Worm (Caenorhabditis elegans) whole organism, L3 larva: ENCODE data around the gene eef-1B.2.

Source experiments
- R02D3.7 ChIP-seq: fragments of 150-350 bp; optimal IDR thresholded peaks from 2 replicates; lab custom pipeline; 2014; ENCODE audit warnings: missing biosample characterization, missing genetic modification characterization
- ZK546.5 ChIP-seq: sonication (generic microtip); optimal IDR thresholded peaks from 2 replicates; lab custom pipeline; 2017; ENCODE audit warnings: missing biosample characterization, missing genetic modification characterization
- aly-2 ChIP-seq: fragments of 150-350 bp; optimal IDR thresholded peaks from 2 replicates; lab custom pipeline; 2014; ENCODE audit warnings: missing biosample characterization, missing genetic modification characterization
- ama-1 ChIP-seq: fragments of 150-350 bp; optimal IDR thresholded peaks from 2 replicates; lab custom pipeline; 2018
- ceh-16 ChIP-seq: sonication (generic microtip); optimal IDR thresholded peaks from 2 replicates; lab custom pipeline; 2017; ENCODE audit warnings: missing biosample characterization, missing genetic modification characterization
- ceh-28 ChIP-seq: fragments of 150-350 bp; optimal IDR thresholded peaks from 2 replicates; lab custom pipeline; 2014; ENCODE audit warnings: missing biosample characterization, missing genetic modification reagents, missing genetic modification characterization
- ceh-82 ChIP-seq: fragments of 150-350 bp; optimal IDR thresholded peaks from 2 replicates; lab custom pipeline; 2014; ENCODE audit warnings: missing biosample characterization, missing genetic modification characterization
- egl-27 ChIP-seq: sonication (generic microtip); optimal IDR thresholded peaks from 4 replicates; lab custom pipeline; 2017; ENCODE audit warnings: missing biosample characterization, missing genetic modification reagents, missing genetic modification characterization
- elt-1 ChIP-seq: fragments of 150-350 bp; optimal IDR thresholded peaks from 2 replicates; lab custom pipeline; 2014; ENCODE audit warnings: missing biosample characterization, missing genetic modification characterization
- elt-2 ChIP-seq: sonication (generic microtip); optimal IDR thresholded peaks from 2 replicates; lab custom pipeline; 2016; ENCODE audit warnings: missing genetic modification reagents, mild to moderate bottlenecking, missing genetic modification characterization, missing compliant biosample characterization
- elt-3 ChIP-seq, 3 experiments: fragments of 150-350 bp in 1 of 3; sonication (generic microtip) in 2 of 3; optimal IDR thresholded peaks; 2 replicates in 2 of 3; 4 replicates in 1 of 3; lab custom pipeline; 2014 to 2017; ENCODE audit warnings: missing biosample characterization in 3 of 3, missing genetic modification characterization in 3 of 3
- eor-1 ChIP-seq, 2 experiments: fragments of 150-350 bp; optimal IDR thresholded peaks; 2 replicates each; lab custom pipeline; 2014 to 2018; ENCODE audit warnings: missing biosample characterization in 2 of 2, missing genetic modification characterization in 2 of 2
- fkh-10 ChIP-seq: sonication (generic microtip); optimal IDR thresholded peaks from 2 replicates; lab custom pipeline; 2017; ENCODE audit warnings: missing biosample characterization, missing genetic modification reagents, missing genetic modification characterization
- fkh-2 ChIP-seq: fragments of 150-350 bp; optimal IDR thresholded peaks from 2 replicates; lab custom pipeline; 2014; ENCODE audit warnings: missing biosample characterization, missing genetic modification reagents, missing genetic modification characterization
- fos-1 ChIP-seq: fragments of 150-350 bp; optimal IDR thresholded peaks from 2 replicates; lab custom pipeline; 2014; ENCODE audit warnings: missing biosample characterization, missing genetic modification characterization
- jun-1 ChIP-seq: fragments of 150-350 bp; optimal IDR thresholded peaks from 2 replicates; lab custom pipeline; 2014; ENCODE audit warnings: missing biosample characterization, missing genetic modification reagents, missing genetic modification characterization
- lin-15B ChIP-seq: fragments of 150-350 bp; optimal IDR thresholded peaks from 2 replicates; lab custom pipeline; 2014; ENCODE audit warnings: missing biosample characterization, missing genetic modification characterization
- lsy-12 ChIP-seq: sonication (generic microtip); optimal IDR thresholded peaks from 2 replicates; lab custom pipeline; 2016; ENCODE audit warnings: mild to moderate bottlenecking, missing genetic modification characterization, missing compliant biosample characterization
- mdl-1 ChIP-seq: fragments of 150-350 bp; optimal IDR thresholded peaks from 2 replicates; lab custom pipeline; 2014; ENCODE audit warnings: missing biosample characterization, missing genetic modification characterization
- mml-1 ChIP-seq: fragments of 150-350 bp; sonication (generic microtip); optimal IDR thresholded peaks from 3 replicates; lab custom pipeline; 2014; ENCODE audit warnings: missing biosample characterization, missing genetic modification characterization
- nfya-1 ChIP-seq: sonication (generic microtip); optimal IDR thresholded peaks from 2 replicates; lab custom pipeline; 2017; ENCODE audit warnings: missing genetic modification characterization, mild to moderate bottlenecking, missing compliant biosample characterization, antibody characterized with exemption, moderate library complexity; ENCODE audit not compliant: insufficient read depth
- nhr-11 ChIP-seq: fragments of 150-350 bp; optimal IDR thresholded peaks from 2 replicates; lab custom pipeline; 2014; ENCODE audit warnings: missing biosample characterization, missing genetic modification characterization
- nhr-12 ChIP-seq: fragments of 150-350 bp; optimal IDR thresholded peaks from 2 replicates; lab custom pipeline; 2014; ENCODE audit warnings: missing biosample characterization, missing genetic modification characterization
- nhr-23 ChIP-seq: fragments of 150-350 bp; optimal IDR thresholded peaks from 2 replicates; lab custom pipeline; 2014; ENCODE audit warnings: missing biosample characterization, missing genetic modification reagents, missing genetic modification characterization
- nhr-237 ChIP-seq: fragments of 150-350 bp; optimal IDR thresholded peaks from 2 replicates; lab custom pipeline; 2014; ENCODE audit warnings: missing biosample characterization, missing genetic modification characterization
- nhr-25 ChIP-seq: sonication (generic microtip); optimal IDR thresholded peaks from 2 replicates; lab custom pipeline; 2017; ENCODE audit warnings: missing biosample characterization, missing genetic modification characterization
- nhr-28 ChIP-seq: fragments of 150-350 bp; optimal IDR thresholded peaks from 2 replicates; lab custom pipeline; 2014; ENCODE audit warnings: missing biosample characterization, missing genetic modification characterization
- nhr-43 ChIP-seq: sonication (generic microtip); optimal IDR thresholded peaks from 2 replicates; lab custom pipeline; 2016; ENCODE audit warnings: mild to moderate bottlenecking, missing genetic modification characterization, missing compliant biosample characterization; ENCODE audit not compliant: poor library complexity, severe bottlenecking
- nhr-67 ChIP-seq: fragments of 150-350 bp; optimal IDR thresholded peaks from 2 replicates; lab custom pipeline; 2014; ENCODE audit warnings: missing biosample characterization, missing genetic modification characterization
- nhr-76 ChIP-seq: fragments of 150-350 bp; sonication (generic microtip); optimal IDR thresholded peaks from 5 replicates; lab custom pipeline; 2014; ENCODE audit warnings: missing biosample characterization, missing genetic modification characterization
- nhr-77 ChIP-seq: fragments of 150-350 bp; optimal IDR thresholded peaks from 2 replicates; lab custom pipeline; 2014; ENCODE audit warnings: missing biosample characterization, missing genetic modification characterization
- pha-4 ChIP-seq: fragments of 150-350 bp; optimal IDR thresholded peaks from 2 replicates; lab custom pipeline; 2014; ENCODE audit warnings: missing biosample characterization, missing genetic modification reagents, missing genetic modification characterization
- pqm-1 ChIP-seq: fragments of 150-350 bp; optimal IDR thresholded peaks from 2 replicates; lab custom pipeline; 2017; ENCODE audit warnings: missing biosample characterization, missing genetic modification characterization, inconsistent platforms
- sea-2 ChIP-seq: fragments of 150-350 bp; sonication (generic microtip); optimal IDR thresholded peaks from 4 replicates; lab custom pipeline; 2014; ENCODE audit warnings: missing biosample characterization, missing genetic modification reagents, missing genetic modification characterization
- skn-1 ChIP-seq: fragments of 150-350 bp; optimal IDR thresholded peaks from 2 replicates; lab custom pipeline; 2014; ENCODE audit warnings: missing biosample characterization, missing genetic modification characterization
- snpc-4 ChIP-seq: fragments of 150-350 bp; optimal IDR thresholded peaks from 2 replicates; lab custom pipeline; 2014; ENCODE audit warnings: missing biosample characterization, missing genetic modification characterization
- unc-39 ChIP-seq: sonication (generic microtip); optimal IDR thresholded peaks from 4 replicates; lab custom pipeline; 2017; ENCODE audit warnings: missing biosample characterization, missing genetic modification characterization
- unc-62 ChIP-seq: fragments of 150-350 bp; sonication (generic microtip); optimal IDR thresholded peaks from 4 replicates; lab custom pipeline; 2014; ENCODE audit warnings: missing biosample characterization, missing genetic modification reagents, missing genetic modification characterization
- zag-1 ChIP-seq: fragments of 150-350 bp; optimal IDR thresholded peaks from 2 replicates; lab custom pipeline; 2014; ENCODE audit warnings: missing biosample characterization, missing genetic modification characterization
- ztf-4 ChIP-seq: fragments of 150-350 bp; optimal IDR thresholded peaks from 2 replicates; lab custom pipeline; 2014; ENCODE audit warnings: missing biosample characterization, missing genetic modification characterization

Gene eef-1B.2

ce11 chrIV:15041124-15041523 lies 4.0 kb downstream of the eef-1B.2 start:
- TF ChIP-seq R02D3.7 (tag; lab: Kevin White, UChicago) (no peak), nhr-77 (tag; lab: Kevin White, UChicago) (no peak), egl-27 (tag; lab: Kevin White, UChicago) (no peak), fkh-2 (tag; lab: Kevin White, UChicago) (no peak), ama-1 (no peak), eor-1 (tag; optimal IDR thresholded peaks at IDR 0.05; lab: Kevin White, UChicago) (no peak), mdl-1 (tag; lab: Kevin White, UChicago) (no peak), nfya-1 (tag; lab: Kevin White, UChicago) (no peak), nhr-76 (tag; lab: Kevin White, UChicago) (no peak), ceh-28 (tag; lab: Kevin White, UChicago) (no peak), unc-39 (tag; lab: Kevin White, UChicago) (no peak), snpc-4 (tag; lab: Kevin White, UChicago) (no peak), nhr-12 (no peak), nhr-67 (tag; lab: Kevin White, UChicago) (no peak), unc-62 (GFP tag; lab: Kevin White, UChicago) (no peak), nhr-43 (tag; lab: Kevin White, UChicago) (no peak), pha-4 (tag; lab: Kevin White, UChicago) (no peak), ceh-82 (tag; lab: Kevin White, UChicago) (no peak), aly-2 (tag; lab: Kevin White, UChicago) (no peak), elt-2 (tag; lab: Kevin White, UChicago) (no peak)

ce11 chrIV:15042159-15042936 lies 5.2 kb downstream of the eef-1B.2 start:
- TF ChIP-seq aly-2 (tag; lab: Kevin White, UChicago) (no peak), R02D3.7 (tag; lab: Kevin White, UChicago) (no peak), egl-27 (tag; lab: Kevin White, UChicago) (no peak), unc-39 (tag; lab: Kevin White, UChicago) (no peak), pqm-1 (tag; lab: Kevin White, UChicago) (no peak), nhr-237 (tag; lab: Kevin White, UChicago) (no peak), elt-1 (tag; lab: Kevin White, UChicago) (no peak), nhr-23 (tag; lab: Kevin White, UChicago) (no peak)

- TF ChIP-seq ceh-28 (tag; lab: Kevin White, UChicago) (no peak), ceh-82 (tag; lab: Kevin White, UChicago) (no peak), zag-1 (tag; lab: Kevin White, UChicago) (no peak), lsy-12 (tag; lab: Kevin White, UChicago) (no peak), nhr-11 (tag; lab: Kevin White, UChicago) (no peak), ztf-4 (tag; lab: Kevin White, UChicago) (no peak), nhr-25 (tag; lab: Kevin White, UChicago) (no peak)
- TF ChIP-seq, all 47 proteins: peak for 0
Observed at ce11 chrIV:15046162-15046561, 9.0 kb downstream of the eef-1B.2 start.

ce11 chrIV:15049288-15050094 lies 12.4 kb downstream of the eef-1B.2 start:
- TF ChIP-seq ZK546.5 (tag; lab: Kevin White, UChicago) (no peak), fos-1 (tag; lab: Kevin White, UChicago) (no peak), nhr-23 (tag; lab: Kevin White, UChicago) (no peak), ama-1 (peak; percentile 81), pqm-1 (tag; lab: Kevin White, UChicago) (no peak), ceh-82 (tag; lab: Kevin White, UChicago) (no peak), nfya-1 (tag; lab: Kevin White, UChicago) (peak; percentile 96), nhr-237 (tag; lab: Kevin White, UChicago) (no peak), ztf-4 (tag; lab: Kevin White, UChicago) (no peak), elt-2 (tag; lab: Kevin White, UChicago) (no peak), nhr-67 (tag; lab: Kevin White, UChicago) (no peak), mml-1 (no peak), nhr-28 (tag; lab: Kevin White, UChicago) (no peak), fkh-10 (GFP tag; lab: Kevin White, UChicago) (no peak), sea-2 (GFP tag; lab: Kevin White, UChicago) (no peak), fkh-2 (tag; lab: Kevin White, UChicago) (no peak), jun-1 (tag; lab: Kevin White, UChicago) (no peak), skn-1 (tag; lab: Kevin White, UChicago) (no peak), elt-3 (tag; optimal IDR thresholded peaks at IDR 0.05; lab: Kevin White, UChicago) (no peak), nhr-25 (tag; lab: Kevin White, UChicago) (no peak), mdl-1 (tag; lab: Kevin White, UChicago) (no peak), R02D3.7 (tag; lab: Kevin White, UChicago) (peak; percentile 5), nhr-43 (tag; lab: Kevin White, UChicago) (peak; percentile 5), aly-2 (tag; lab: Kevin White, UChicago) (peak; percentile 76), ceh-16 (tag; lab: Kevin White, UChicago) (no peak), snpc-4 (tag; lab: Kevin White, UChicago) (no peak), lin-15B (tag; lab: Kevin White, UChicago) (peak; percentile 42)
